Fruit fly (Drosophila melanogaster) whole organism: ENCODE measurements around the gene ND-42.

ENCODE experiments used
- CG8478 ChIP-seq: fragments of >200 bp; optimal IDR thresholded peaks from 2 replicates; lab custom pipeline; 2018; ENCODE audit warnings: inconsistent platforms
- Dll ChIP-seq: fragments of >200 bp; optimal IDR thresholded peaks from 2 replicates; lab custom pipeline; 2017
- EcR ChIP-seq, 2 experiments: fragments of >200 bp; optimal IDR thresholded peaks; 2 replicates each; lab custom pipeline; 2017; ENCODE audit warnings: missing biosample characterization in 2 of 2, missing genetic modification characterization in 2 of 2, missing genetic modification reagents in 2 of 2
- pan ChIP-seq: fragments of >200 bp; optimal IDR thresholded peaks from 2 replicates; lab custom pipeline; 2017
- psq ChIP-seq: fragments of >200 bp; optimal IDR thresholded peaks from 2 replicates; lab custom pipeline; 2017
- usp ChIP-seq: fragments of >200 bp; optimal IDR thresholded peaks from 2 replicates; lab custom pipeline; 2017; ENCODE audit warnings: missing biosample characterization, missing genetic modification characterization, mixed read lengths

The ND-42 gene

DNA sequence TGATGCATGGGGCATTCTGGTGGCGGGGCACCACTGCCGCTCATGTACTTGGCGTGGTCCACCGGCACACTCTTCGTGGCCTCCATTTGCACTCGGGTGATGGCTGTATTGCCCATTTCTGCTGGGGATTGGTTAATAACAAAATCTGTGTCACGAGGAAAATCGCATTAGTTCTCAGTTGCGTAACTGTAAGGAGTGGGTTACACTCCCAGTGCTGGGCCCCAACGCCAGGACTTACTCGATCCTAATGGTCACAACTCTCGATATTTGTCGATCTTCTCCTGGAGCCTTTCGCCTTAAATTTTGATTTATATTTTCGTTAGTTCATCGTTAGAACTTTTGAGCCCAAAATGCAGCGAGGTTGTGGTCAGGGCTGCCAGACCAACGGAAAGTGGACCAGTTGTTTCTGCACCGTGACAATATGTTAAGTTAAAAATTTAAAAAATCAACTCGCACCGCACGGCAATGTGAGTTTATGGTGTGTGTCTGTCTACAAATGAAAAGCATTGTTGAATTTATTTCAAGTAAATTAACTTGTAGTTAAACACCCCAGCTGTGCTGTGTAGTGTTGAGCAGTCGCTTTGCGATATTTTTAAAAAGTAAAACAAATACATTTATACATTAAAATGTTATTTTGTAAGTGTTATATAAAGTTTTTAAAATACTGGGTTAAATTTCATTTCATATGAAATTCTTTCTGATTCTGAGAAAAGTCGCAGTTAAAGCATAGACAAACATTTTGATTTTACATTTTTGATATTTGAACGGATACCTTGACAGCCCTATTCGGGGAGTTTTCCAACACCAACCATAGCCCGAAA is at the start of gene ND-42, which contains the start of gene Cchl:
ND-42 (plus strand) TSS at position 788 of the 821 bp plus-strand sequence.
Cchl (minus strand) TSS at position 559 of the 821 bp plus-strand sequence.
- TF ChIP-seq EcR (GFP tag; optimal IDR thresholded peaks at IDR 0.05; lab: Kevin White, UChicago) (no peak), Dll (lab: Kevin White, UChicago) (no peak), usp (GFP tag; lab: Kevin White, UChicago) (no peak), CG8478 (lab: Kevin White, UChicago) (no peak), pan (lab: Kevin White, UChicago) (no peak), psq (lab: Kevin White, UChicago) (no peak)

DNA sequence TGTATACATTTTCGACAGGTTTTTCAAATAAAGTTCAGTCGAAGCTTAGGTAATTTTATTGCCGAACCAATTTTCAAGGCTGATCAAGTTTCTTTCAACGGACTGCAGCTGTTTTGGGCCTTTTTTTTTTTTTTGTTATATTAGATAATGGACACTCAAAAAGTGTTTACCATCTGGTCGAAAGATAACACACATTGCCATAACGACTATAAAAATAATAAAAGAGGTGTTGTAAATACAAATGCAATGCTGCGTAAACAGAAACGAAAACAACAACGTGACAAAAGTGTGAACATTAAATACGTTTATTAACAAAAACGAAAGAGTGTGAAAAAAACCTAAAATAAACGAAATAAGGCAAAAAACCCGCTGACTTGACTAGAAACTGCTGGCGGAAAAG is 49.7 kb upstream of the ND-42 start:
- TF ChIP-seq EcR (GFP tag; optimal IDR thresholded peaks at IDR 0.05; lab: Kevin White, UChicago) (no peak), Dll (lab: Kevin White, UChicago) (no peak), psq (lab: Kevin White, UChicago) (no peak), CG8478 (lab: Kevin White, UChicago) (no peak)

DNA sequence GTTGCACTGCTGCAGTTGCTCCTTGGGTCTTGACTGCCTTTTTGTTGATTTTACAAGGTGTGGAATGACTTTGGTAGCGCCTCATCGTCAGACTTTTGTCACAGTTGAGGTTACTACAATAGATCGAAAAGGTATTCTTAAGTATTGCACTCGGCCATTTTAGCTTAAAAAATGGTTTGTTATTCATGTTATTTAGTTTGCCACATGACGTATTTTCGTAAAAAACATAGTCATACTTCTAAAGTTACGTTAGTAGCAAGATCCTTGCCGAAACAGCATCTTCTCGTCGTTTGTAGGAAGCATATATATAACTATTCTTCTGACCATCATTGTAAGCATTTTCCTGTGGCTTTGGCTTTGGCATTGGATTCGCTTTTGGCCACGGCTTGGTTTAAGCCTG is 48.1 kb upstream of the ND-42 start:
- TF ChIP-seq Dll (lab: Kevin White, UChicago) (no peak), pan (lab: Kevin White, UChicago) (no peak), psq (lab: Kevin White, UChicago) (no peak), usp (GFP tag; lab: Kevin White, UChicago) (no peak), EcR (GFP tag; optimal IDR thresholded peaks at IDR 0.05; lab: Kevin White, UChicago) (no peak), CG8478 (lab: Kevin White, UChicago) (no peak)

DNA sequence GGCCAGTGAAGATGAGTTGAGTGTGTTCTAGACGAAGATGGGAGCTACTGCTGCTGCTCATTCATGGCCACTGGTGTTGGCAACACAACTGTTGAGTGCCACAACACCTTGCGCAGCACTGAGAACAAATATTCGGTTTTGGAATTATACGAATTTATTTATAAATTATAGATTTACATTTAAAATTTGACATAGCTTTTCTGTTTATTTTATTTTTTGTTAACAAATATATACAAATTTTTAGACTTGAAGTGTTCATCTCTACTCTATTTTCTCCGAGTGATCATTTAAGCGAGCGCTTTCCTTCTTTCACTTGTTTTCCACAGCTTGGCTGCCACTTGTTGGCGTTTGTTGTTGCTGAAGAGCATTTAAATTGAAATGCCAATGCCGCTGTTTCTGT is 40.0 kb upstream of the ND-42 start:
- TF ChIP-seq psq (lab: Kevin White, UChicago) (no peak), usp (GFP tag; lab: Kevin White, UChicago) (no peak), EcR (GFP tag; optimal IDR thresholded peaks at IDR 0.05; lab: Kevin White, UChicago) (no peak), pan (lab: Kevin White, UChicago) (no peak), CG8478 (lab: Kevin White, UChicago) (no peak), Dll (lab: Kevin White, UChicago) (no peak)

DNA sequence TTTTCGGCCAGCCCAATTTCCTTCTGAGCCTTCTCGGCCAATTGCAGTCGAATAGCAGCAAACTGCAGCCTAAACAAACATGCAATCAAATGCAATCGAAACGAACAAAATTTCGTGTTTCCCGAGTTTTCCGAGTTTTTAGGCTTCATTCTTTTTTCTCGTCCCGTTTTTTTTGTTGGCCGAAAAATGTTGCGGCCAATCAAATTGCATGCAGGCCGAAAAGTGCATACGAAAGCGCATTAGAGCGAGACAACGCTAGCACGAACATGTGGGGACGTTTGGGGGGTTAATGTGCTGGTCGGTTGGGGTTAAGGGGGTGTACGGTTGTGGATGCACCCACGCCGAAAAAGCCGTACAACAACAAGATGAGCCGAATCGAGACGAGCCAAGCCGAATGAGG is 37.7 kb upstream of the ND-42 start:
- TF ChIP-seq EcR (GFP tag; optimal IDR thresholded peaks at IDR 0.05; lab: Kevin White, UChicago) (no peak), pan (lab: Kevin White, UChicago) (no peak), Dll (lab: Kevin White, UChicago) (no peak), CG8478 (lab: Kevin White, UChicago) (no peak), usp (GFP tag; lab: Kevin White, UChicago) (no peak), psq (lab: Kevin White, UChicago) (no peak)

DNA sequence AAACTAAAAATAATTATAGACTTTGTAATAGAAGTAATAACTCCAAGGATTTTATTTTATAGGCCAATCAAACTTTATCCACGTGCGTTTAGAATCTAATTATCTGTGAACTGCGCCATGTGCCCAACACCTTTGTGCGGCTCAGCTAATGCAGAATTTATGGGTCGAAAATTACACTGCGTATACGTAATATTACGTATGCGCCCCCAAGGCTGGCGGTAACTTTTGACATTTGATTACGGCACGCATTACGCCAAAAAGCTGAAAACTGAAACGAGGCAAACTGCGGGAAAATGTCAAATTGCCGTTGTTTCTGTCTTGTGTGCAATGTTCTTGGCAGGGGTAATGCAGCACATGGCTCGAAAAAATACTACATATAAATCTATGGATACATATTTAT is 35.9 kb upstream of the ND-42 start:
- TF ChIP-seq pan (lab: Kevin White, UChicago), result no peak
- no peak for TF ChIP-seq CG8478 (lab: Kevin White, UChicago)
- TF ChIP-seq usp (GFP tag; lab: Kevin White, UChicago), result no peak
- TF ChIP-seq EcR (GFP tag; optimal IDR thresholded peaks at IDR 0.05; lab: Kevin White, UChicago), result no peak
- no peak for TF ChIP-seq Dll (lab: Kevin White, UChicago)
- no peak for TF ChIP-seq psq (lab: Kevin White, UChicago)

DNA sequence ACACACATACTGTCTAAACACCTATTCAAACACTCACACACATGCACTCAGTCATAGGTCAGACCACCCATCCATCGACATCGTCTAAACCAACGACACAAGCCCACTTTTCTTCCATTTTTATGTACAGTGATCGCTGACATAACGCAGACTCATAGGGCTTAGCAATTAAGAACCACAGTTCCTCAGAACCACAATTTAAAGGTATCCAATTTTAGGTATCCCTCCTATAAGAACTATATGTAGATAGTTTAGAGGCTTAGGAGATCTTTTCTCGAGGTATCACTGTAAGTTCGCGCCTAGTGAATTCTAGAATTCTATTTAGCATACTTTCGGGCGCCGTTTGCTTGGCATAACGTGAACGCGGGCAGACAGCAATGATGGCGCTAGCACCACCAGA is 34.6 kb upstream of the ND-42 start:
- TF ChIP-seq pan (lab: Kevin White, UChicago), result no peak
- no peak for TF ChIP-seq EcR (GFP tag; optimal IDR thresholded peaks at IDR 0.05; lab: Kevin White, UChicago)
- TF ChIP-seq psq (lab: Kevin White, UChicago), result no peak
- no peak for TF ChIP-seq usp (GFP tag; lab: Kevin White, UChicago)
- no peak for TF ChIP-seq CG8478 (lab: Kevin White, UChicago)
- TF ChIP-seq Dll (lab: Kevin White, UChicago), result no peak

DNA sequence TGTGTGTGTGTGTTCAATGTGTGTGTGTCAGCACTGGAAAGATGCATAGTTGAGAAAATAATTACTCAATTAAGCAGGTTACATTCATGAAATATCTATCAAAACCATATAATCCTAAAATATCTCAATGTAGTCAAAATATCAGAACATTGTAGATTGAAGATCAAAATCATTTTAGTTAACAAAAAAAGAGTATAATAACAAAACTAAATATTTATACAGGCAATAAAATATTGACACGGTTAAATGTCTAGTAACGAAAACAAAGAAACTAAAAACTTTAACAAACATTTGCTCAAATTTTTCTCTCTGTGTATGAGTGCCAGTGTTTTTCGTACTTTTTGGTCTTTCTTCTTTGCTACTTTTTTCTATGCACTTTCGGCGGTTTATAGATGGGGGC is 28.6 kb upstream of the ND-42 start:
- TF ChIP-seq CG8478 (lab: Kevin White, UChicago), result no peak
- TF ChIP-seq psq (lab: Kevin White, UChicago), result no peak
- no peak for TF ChIP-seq pan (lab: Kevin White, UChicago)
- TF ChIP-seq usp (GFP tag; lab: Kevin White, UChicago), result no peak
- no peak for TF ChIP-seq EcR (GFP tag; optimal IDR thresholded peaks at IDR 0.05; lab: Kevin White, UChicago)
- no peak for TF ChIP-seq Dll (lab: Kevin White, UChicago)

DNA sequence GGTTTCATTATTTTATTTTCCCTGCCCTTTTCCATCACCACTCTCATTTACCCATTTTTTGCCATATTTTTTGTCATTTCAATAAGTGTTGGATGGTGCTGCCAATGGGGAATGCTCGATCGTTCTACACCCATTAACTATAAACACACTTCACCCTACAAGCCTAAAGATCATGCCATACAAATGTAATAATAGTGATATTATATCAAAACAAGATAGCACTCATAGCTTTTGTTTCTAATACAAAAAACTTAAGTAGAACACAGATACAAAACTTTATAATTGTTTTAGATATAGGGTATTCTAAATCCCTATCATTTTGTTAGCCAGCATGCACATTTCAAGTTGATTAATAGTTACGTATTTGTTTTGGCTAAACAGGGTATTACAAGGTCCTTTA is 27.9 kb upstream of the ND-42 start:
- TF ChIP-seq CG8478 (lab: Kevin White, UChicago) (no peak), pan (lab: Kevin White, UChicago) (peak; percentile 52)

DNA sequence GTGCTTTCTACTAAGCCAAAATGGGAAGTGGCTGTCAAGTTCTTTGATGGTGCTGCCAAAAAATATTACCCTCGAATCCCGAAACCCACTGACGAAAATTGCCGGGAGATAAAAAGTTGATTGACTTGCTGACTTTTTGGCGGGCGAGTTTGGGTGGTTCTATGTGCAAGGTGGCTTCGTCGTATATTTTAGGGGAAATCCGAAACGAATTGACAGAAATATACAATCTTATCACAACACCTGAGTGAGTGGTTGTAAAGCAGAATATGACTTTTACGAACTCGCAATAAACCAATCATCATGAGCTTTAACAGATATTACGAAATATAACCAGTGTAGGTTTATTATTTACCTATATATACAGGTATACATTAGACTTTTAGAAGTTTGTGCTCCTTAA is 24.0 kb upstream of the ND-42 start:
- TF ChIP-seq CG8478 (lab: Kevin White, UChicago) (no peak), pan (lab: Kevin White, UChicago) (no peak), psq (lab: Kevin White, UChicago) (no peak), usp (GFP tag; lab: Kevin White, UChicago) (no peak), EcR (GFP tag; optimal IDR thresholded peaks at IDR 0.05; lab: Kevin White, UChicago) (no peak), Dll (lab: Kevin White, UChicago) (no peak)

DNA sequence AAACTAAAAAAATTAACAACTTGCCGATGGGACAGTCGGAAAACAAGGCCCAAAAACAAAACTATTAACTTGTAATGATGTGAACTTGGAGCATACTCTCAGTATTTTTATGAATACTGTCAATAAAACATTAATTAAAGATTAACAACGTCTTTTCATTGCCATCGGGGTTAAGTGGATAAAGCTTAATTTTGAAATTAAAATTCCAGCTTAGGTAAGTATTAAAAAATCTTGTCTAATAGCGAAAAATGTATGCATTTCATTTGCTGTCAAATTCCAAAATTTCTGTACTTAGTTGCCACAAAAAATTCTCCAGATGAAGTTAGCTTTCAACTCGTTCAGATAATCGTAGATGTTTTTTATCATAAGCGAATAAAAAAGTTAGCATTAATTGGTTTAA is 13.1 kb upstream of the ND-42 start, which contains the start of gene Theg:
Theg (plus strand) TSS at position 301 of the 400 bp plus-strand sequence.
- TF ChIP-seq EcR (GFP tag; optimal IDR thresholded peaks at IDR 0.05; lab: Kevin White, UChicago), result no peak
- no peak for TF ChIP-seq psq (lab: Kevin White, UChicago)
- TF ChIP-seq pan (lab: Kevin White, UChicago), result no peak
- no peak for TF ChIP-seq Dll (lab: Kevin White, UChicago)
- TF ChIP-seq usp (GFP tag; lab: Kevin White, UChicago), result no peak
- no peak for TF ChIP-seq CG8478 (lab: Kevin White, UChicago)
